Worm (Caenorhabditis elegans): ENCODE data around the gene C32D5.14.

DNA sequence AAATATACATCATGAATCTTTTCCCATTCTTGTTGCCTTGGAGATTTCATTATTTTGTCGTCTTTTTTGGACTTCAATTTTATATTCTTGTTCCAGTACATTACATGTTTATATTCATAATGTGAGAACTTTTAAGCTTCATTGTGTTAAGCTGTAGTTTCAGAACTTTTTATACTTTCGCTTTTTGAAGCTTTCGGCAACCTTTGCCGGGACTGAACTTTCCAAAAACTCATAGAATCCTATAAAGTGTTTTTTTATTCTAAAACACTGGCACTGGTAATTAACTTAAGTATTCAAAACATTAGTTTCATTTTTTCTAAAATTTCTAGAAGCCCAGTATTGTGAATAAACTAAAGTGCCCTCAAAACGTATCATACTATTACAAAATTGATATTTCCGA lies 12.3 kb upstream of the C32D5.14 start, which contains the start of gene C32D5.4:
- TF ChIP-seq pqm-1 (tag; optimal IDR thresholded peaks at IDR 0.05), result no peak
- TF ChIP-seq nhr-11 (tag; optimal IDR thresholded peaks at IDR 0.05), result no peak
- TF ChIP-seq aha-1 (tag), result no peak
- TF ChIP-seq lin-1 (GFP tag; IDR thresholded peaks at IDR 0.05), result no peak
- no peak for TF ChIP-seq ama-1 (optimal IDR thresholded peaks at IDR 0.05)
- TF ChIP-seq ZK546.5 (tag; optimal IDR thresholded peaks at IDR 0.05), result no peak
- no peak for TF ChIP-seq F44E2.7 (GFP tag; IDR thresholded peaks at IDR 0.05)
- no peak for TF ChIP-seq nhr-237 (tag; optimal IDR thresholded peaks at IDR 0.05)
- TF ChIP-seq unc-39 (tag; optimal IDR thresholded peaks at IDR 0.05), result no peak
- no peak for TF ChIP-seq mdt-29 (GFP tag; IDR thresholded peaks at IDR 0.05)
- no peak for TF ChIP-seq lin-39 (tag; optimal IDR thresholded peaks at IDR 0.05)
- no peak for TF ChIP-seq pha-4 (GFP tag; IDR thresholded peaks at IDR 0.05)
- TF ChIP-seq pha-4 (tag; optimal IDR thresholded peaks at IDR 0.05), result no peak
- TF ChIP-seq mes-2 (tag; optimal IDR thresholded peaks at IDR 0.05; ENCODE audit: poor library complexity, severe bottlenecking), result no peak
- TF ChIP-seq snpc-4 (tag; optimal IDR thresholded peaks at IDR 0.05), result no peak
